Worm (Caenorhabditis elegans) whole organism, dauer: Measurements from ENCODE around the gene F56C3.1.

Experiments used
- unc-62 ChIP-seq: sonication (generic microtip); optimal IDR thresholded peaks from 2 replicates; lab custom pipeline; 2017; ENCODE audit warnings: missing biosample characterization, missing genetic modification reagents, missing genetic modification characterization

F56C3.1 gene

ce11 chrX:1386893-1387367 lies at the start of gene F56C3.1:
Gene F56C3.1, plus strand, starts transcription at chrX:1387317.
- no peak for TF ChIP-seq unc-62 (GFP tag; lab: Kevin White, UChicago)

ce11 chrX:1337834-1338233 lies 49.3 kb upstream of the F56C3.1 start:
- TF ChIP-seq unc-62 (GFP tag; lab: Kevin White, UChicago): no peak

- no peak for TF ChIP-seq unc-62 (GFP tag; lab: Kevin White, UChicago)
Measured at ce11 chrX:1338906-1339673, 48.0 kb upstream of the F56C3.1 start.

- TF ChIP-seq unc-62 (GFP tag; lab: Kevin White, UChicago): no peak
Measured at ce11 chrX:1344321-1344720, 42.8 kb upstream of the F56C3.1 start, which contains the start of gene ins-39. Gene ins-39, minus strand, starts transcription at chrX:1344421.

ce11 chrX:1344818-1345217 lies 42.3 kb upstream of the F56C3.1 start:
- TF ChIP-seq unc-62 (GFP tag; lab: Kevin White, UChicago): no peak

- TF ChIP-seq unc-62 (GFP tag; lab: Kevin White, UChicago): no peak
Measured at ce11 chrX:1358295-1358694, 28.8 kb upstream of the F56C3.1 start, which contains the start of gene F56C3.3. Gene F56C3.3, minus strand, starts transcription at chrX:1358395.

ce11 chrX:1360631-1361030 lies 26.5 kb upstream of the F56C3.1 start, which contains the start of gene F56C3.4:
Gene F56C3.4, minus strand, starts transcription at chrX:1360731.
- TF ChIP-seq unc-62 (GFP tag; lab: Kevin White, UChicago): no peak

- no peak for TF ChIP-seq unc-62 (GFP tag; lab: Kevin White, UChicago)
Measured at ce11 chrX:1367416-1367815, 19.7 kb upstream of the F56C3.1 start, which contains the start of gene dgn-2. Gene dgn-2, minus strand, starts transcription at chrX:1367516.

- no peak for TF ChIP-seq unc-62 (GFP tag; lab: Kevin White, UChicago)
Measured at ce11 chrX:1370736-1371281, 16.3 kb upstream of the F56C3.1 start, which contains the start of gene F56C3.7. Gene F56C3.7, minus strand, starts transcription at chrX:1370786.

ce11 chrX:1371688-1372087 lies 15.4 kb upstream of the F56C3.1 start, which contains the start of gene fbxa-190:
Gene fbxa-190, plus strand, starts transcription at chrX:1372012.
- no peak for TF ChIP-seq unc-62 (GFP tag; lab: Kevin White, UChicago)

- TF ChIP-seq unc-62 (GFP tag; lab: Kevin White, UChicago): no peak
Measured at ce11 chrX:1372464-1372863, 14.7 kb upstream of the F56C3.1 start.

- no peak for TF ChIP-seq unc-62 (GFP tag; lab: Kevin White, UChicago)
Measured at ce11 chrX:1379391-1379790, 7.7 kb upstream of the F56C3.1 start.

- no peak for TF ChIP-seq unc-62 (GFP tag; lab: Kevin White, UChicago)
Measured at ce11 chrX:1381565-1381964, 5.6 kb upstream of the F56C3.1 start, which contains the start of gene F56C3.10. Gene F56C3.10, minus strand, starts transcription at chrX:1381665.

ce11 chrX:1383546-1383945 lies 3.6 kb upstream of the F56C3.1 start:
- TF ChIP-seq unc-62 (GFP tag; lab: Kevin White, UChicago): no peak

ce11 chrX:1384538-1384937 lies 2.6 kb upstream of the F56C3.1 start, which contains the start of gene F56C3.8:
Gene F56C3.8, minus strand, starts transcription at chrX:1384638.
- no peak for TF ChIP-seq unc-62 (GFP tag; lab: Kevin White, UChicago)

ce11 chrX:1389382-1389983 lies 2.4 kb downstream of the F56C3.1 start:
- TF ChIP-seq unc-62 (GFP tag; lab: Kevin White, UChicago): no peak
